Fruit fly (Drosophila melanogaster): ENCODE data around the gene CG14115.

The CG14115 gene

dm6 chr3L:13032085-13032914 lies 28.9 kb downstream of the CG14115 start (continued):
- TF ChIP-seq CG15011 (GFP tag; optimal IDR thresholded peaks at IDR 0.05) (no peak), Trl (optimal IDR thresholded peaks at IDR 0.05) (no peak), Trl (GFP tag; optimal IDR thresholded peaks at IDR 0.05) (no peak), CG1024 (GFP tag; IDR thresholded peaks at IDR 0.05) (0 out of 2 replicates have a peak, but pooled peaks have one; percentile 5), CG30431 (GFP tag; optimal IDR thresholded peaks at IDR 0.05) (no peak), CG17385 (GFP tag; optimal IDR thresholded peaks at IDR 0.05) (no peak), CG8924 (tag; optimal IDR thresholded peaks at IDR 0.05) (peak; percentile 18), Vsx1 (GFP tag; optimal IDR thresholded peaks at IDR 0.05) (no peak), E2f1 (GFP tag; IDR thresholded peaks at IDR 0.05) (no peak), vvl (GFP tag; IDR thresholded peaks at IDR 0.05) (peak; percentile 44; the same call in 1 of the 2 replicates), CG2678 (tag; optimal IDR thresholded peaks at IDR 0.05) (peak; percentile 42), amos (GFP tag; IDR thresholded peaks at IDR 0.05; ENCODE audit: partially characterized antibody) (peak; percentile 7; the same call in 1 of the 2 replicates), CG12769 (tag; optimal IDR thresholded peaks at IDR 0.05) (peak; percentile 21), NFAT (GFP tag; IDR thresholded peaks at IDR 0.05) (peak; percentile 31; the same call in 1 of the 2 replicates), Lhr (GFP tag; optimal IDR thresholded peaks at IDR 0.05) (peak; percentile 4), CG11085 (GFP tag; IDR thresholded peaks at IDR 0.05) (no peak), CG16813 (GFP tag; IDR thresholded peaks at IDR 0.05; ENCODE audit: partially characterized antibody) (peak; percentile 60; the same call in 2 of the 3 replicates), CG7786 (GFP tag; optimal IDR thresholded peaks at IDR 0.05) (no peak), yki (optimal IDR thresholded peaks at IDR 0.05) (no peak), fd96Cb (tag; optimal IDR thresholded peaks at IDR 0.05) (peak; percentile 28), stwl (tag; optimal IDR thresholded peaks at IDR 0.05) (peak; percentile 42), knrl (GFP tag; IDR thresholded peaks at IDR 0.05; ENCODE audit: partially characterized antibody) (peak; percentile 29; the same call in 1 of the 3 replicates), Rx (GFP tag; IDR thresholded peaks at IDR 0.05) (no peak), CG8359 (GFP tag; optimal IDR thresholded peaks at IDR 0.05; ENCODE audit: borderline replicate concordance) (no peak), bsh (GFP tag; optimal IDR thresholded peaks at IDR 0.05) (peak in 1 of 2 experiments; percentile 16), toy (GFP tag; IDR thresholded peaks at IDR 0.05) (no peak), CG4820 (GFP tag; optimal IDR thresholded peaks at IDR 0.05) (peak; percentile 13), Fer3 (tag; optimal IDR thresholded peaks at IDR 0.05) (no peak), CoRest (tag; optimal IDR thresholded peaks at IDR 0.05) (peak; percentile 30), Oaz (GFP tag; IDR thresholded peaks at IDR 0.05) (no peak), mirr (GFP tag; optimal IDR thresholded peaks at IDR 0.05) (no peak), CG7987 (GFP tag; optimal IDR thresholded peaks at IDR 0.05) (no peak), Blimp-1 (GFP tag; optimal IDR thresholded peaks at IDR 0.05) (peak; percentile 62), CTCF (GFP tag; optimal IDR thresholded peaks at IDR 0.05) (peak; percentile 11), tgo (GFP tag; IDR thresholded peaks at IDR 0.05) (no peak), onecut (GFP tag; IDR thresholded peaks at IDR 0.05) (0 out of 2 replicates have a peak, but pooled peaks have one; percentile 24), CG10431 (GFP tag; optimal IDR thresholded peaks at IDR 0.05) (peak; percentile 33), CG17829 (tag; optimal IDR thresholded peaks at IDR 0.05) (peak; percentile 35), CG1603 (tag; optimal IDR thresholded peaks at IDR 0.05) (peak; percentile 51), CG6654 (GFP tag; optimal IDR thresholded peaks at IDR 0.05) (no peak), PHDP (tag; optimal IDR thresholded peaks at IDR 0.05) (no peak), sd (tag; optimal IDR thresholded peaks at IDR 0.05) (peak; percentile 22), CG11696 (GFP tag; IDR thresholded peaks at IDR 0.05) (no peak), CG1529 (GFP tag; optimal IDR thresholded peaks at IDR 0.05) (peak; percentile 29), dysf (GFP tag; IDR thresholded peaks at IDR 0.05) (0 out of 3 replicates have a peak, but pooled peaks have one; percentile 28), Hr3 (GFP tag; optimal IDR thresholded peaks at IDR 0.05) (peak; percentile 16), Bteb2 (GFP tag; optimal IDR thresholded peaks at IDR 0.05) (no peak), bcd (GFP tag; optimal IDR thresholded peaks at IDR 0.05) (peak; percentile 3), tio (GFP tag; optimal IDR thresholded peaks at IDR 0.05) (peak; percentile 9)
